Fruit fly (Drosophila melanogaster) whole organism, prepupa: ENCODE results near the gene Rpn11.

ENCODE experiments used
- CG10631 ChIP-seq: fragments of 200-800 bp; sonication (Bioruptor generic); optimal IDR thresholded peaks from 2 replicates; lab custom pipeline; 2016; ENCODE audit warnings: missing biosample characterization, missing genetic modification characterization
- CG10669 ChIP-seq: fragments of 200-800 bp; sonication (Bioruptor generic); optimal IDR thresholded peaks from 3 replicates; lab custom pipeline; 2018; ENCODE audit warnings: missing biosample characterization, mild to moderate bottlenecking, missing genetic modification characterization, moderate library complexity
- CG11762 ChIP-seq: fragments of 200-800 bp; sonication (Bioruptor generic); optimal IDR thresholded peaks from 3 replicates; lab custom pipeline; 2016; ENCODE audit warnings: missing biosample characterization, missing genetic modification characterization; ENCODE audit not compliant: insufficient read depth
- CG15336 ChIP-seq: fragments of 200-800 bp; sonication (Bioruptor generic); IDR thresholded peaks from 2 replicates; pipeline ENCODE4 v1.3.6; 2022; ENCODE audit warnings: missing biosample characterization, missing genetic modification characterization
- CG1621 ChIP-seq: fragments of 200-800 bp; sonication (Bioruptor generic); optimal IDR thresholded peaks from 3 replicates; lab custom pipeline; 2018; ENCODE audit warnings: missing biosample characterization, mild to moderate bottlenecking, missing genetic modification characterization
- CG16779 ChIP-seq: fragments of 200-800 bp; sonication (Bioruptor generic); optimal IDR thresholded peaks from 3 replicates; lab custom pipeline; 2017; ENCODE audit warnings: missing biosample characterization, mild to moderate bottlenecking, missing genetic modification characterization
- CG32006 ChIP-seq: fragments of 200-800 bp; sonication (Bioruptor generic); optimal IDR thresholded peaks from 3 replicates; lab custom pipeline; 2017; ENCODE audit warnings: missing biosample characterization, mild to moderate bottlenecking, missing genetic modification characterization
- CG3919 ChIP-seq: fragments of 200-800 bp; sonication (Bioruptor generic); optimal IDR thresholded peaks from 3 replicates; lab custom pipeline; 2016; ENCODE audit warnings: missing biosample characterization, missing genetic modification characterization
- CG6163 ChIP-seq: fragments of 200-800 bp; sonication (Bioruptor generic); IDR thresholded peaks from 3 replicates; pipeline ENCODE4 v1.3.6; 2022; ENCODE audit warnings: missing biosample characterization, missing genetic modification characterization
- CG6276 ChIP-seq: fragments of 200-800 bp; sonication (Bioruptor generic); optimal IDR thresholded peaks from 2 replicates; lab custom pipeline; 2017; ENCODE audit warnings: missing biosample characterization, mild to moderate bottlenecking, missing genetic modification characterization
- CG6792 ChIP-seq: fragments of 200-800 bp; sonication (Bioruptor generic); optimal IDR thresholded peaks from 3 replicates; lab custom pipeline; 2016; ENCODE audit warnings: missing biosample characterization, missing genetic modification characterization
- CG6808 ChIP-seq: fragments of 200-800 bp; sonication (Bioruptor generic); optimal IDR thresholded peaks from 3 replicates; lab custom pipeline; 2017; ENCODE audit warnings: missing biosample characterization, missing genetic modification characterization, mild to moderate bottlenecking, moderate library complexity, missing genetic modification reagents
- CG6854 ChIP-seq: fragments of 200-800 bp; sonication (Bioruptor generic); optimal IDR thresholded peaks from 2 replicates; lab custom pipeline; 2017; ENCODE audit warnings: missing biosample characterization, mild to moderate bottlenecking, missing genetic modification characterization
- CG8119 ChIP-seq: fragments of 200-800 bp; sonication (Bioruptor generic); IDR thresholded peaks from 3 replicates; pipeline ENCODE4 v1.3.6; 2022; ENCODE audit warnings: missing biosample characterization, missing genetic modification characterization
- CG9139 ChIP-seq: fragments of 200-800 bp; sonication (Bioruptor generic); optimal IDR thresholded peaks from 3 replicates; lab custom pipeline; 2017; ENCODE audit warnings: missing biosample characterization, mild to moderate bottlenecking, missing genetic modification characterization
- Eip75B ChIP-seq: fragments of 200-800 bp; sonication (Bioruptor generic); optimal IDR thresholded peaks from 3 replicates; lab custom pipeline; 2016; ENCODE audit warnings: missing biosample characterization, missing genetic modification characterization
- Eip78C ChIP-seq: fragments of 200-800 bp; sonication (Bioruptor generic); peaks from one replicate; lab custom pipeline; 2016; ENCODE audit warnings: missing biosample characterization, missing genetic modification characterization
- Eip93F ChIP-seq: fragments of 200-800 bp; sonication (Bioruptor generic); optimal IDR thresholded peaks from 2 replicates; lab custom pipeline; 2016; ENCODE audit warnings: missing biosample characterization, mild to moderate bottlenecking, missing genetic modification characterization
- Ets96B ChIP-seq: fragments of 200-800 bp; optimal IDR thresholded peaks from 2 replicates; lab custom pipeline; 2019; ENCODE audit warnings: missing biosample characterization, mild to moderate bottlenecking, missing genetic modification characterization, moderate library complexity
- Met ChIP-seq: fragments of 200-800 bp; sonication (Bioruptor generic); optimal IDR thresholded peaks from 3 replicates; lab custom pipeline; 2016; ENCODE audit warnings: missing biosample characterization, missing genetic modification characterization
- Smox ChIP-seq: fragments of 200-800 bp; sonication (Bioruptor generic); optimal IDR thresholded peaks from 3 replicates; lab custom pipeline; 2016; ENCODE audit warnings: missing biosample characterization, missing genetic modification characterization
- Sox102F ChIP-seq: fragments of 200-800 bp; sonication (Bioruptor generic); optimal IDR thresholded peaks from 2 replicates; lab custom pipeline; 2016; ENCODE audit warnings: missing biosample characterization, mild to moderate bottlenecking, missing genetic modification characterization
- Sox14 ChIP-seq: fragments of 200-800 bp; sonication (Bioruptor generic); optimal IDR thresholded peaks from 3 replicates; lab custom pipeline; 2016; ENCODE audit warnings: missing biosample characterization, missing genetic modification characterization
- Sox15 ChIP-seq: fragments of 200-800 bp; sonication (Bioruptor generic); optimal IDR thresholded peaks from 3 replicates; lab custom pipeline; 2016; ENCODE audit warnings: missing biosample characterization, missing genetic modification characterization
- cyc ChIP-seq: fragments of 200-800 bp; sonication (Bioruptor generic); optimal IDR thresholded peaks from 3 replicates; lab custom pipeline; 2016; ENCODE audit warnings: missing biosample characterization, missing genetic modification characterization
- dac ChIP-seq: fragments of 200-800 bp; sonication (Bioruptor generic); optimal IDR thresholded peaks from 2 replicates; lab custom pipeline; 2017; ENCODE audit warnings: missing biosample characterization, mild to moderate bottlenecking, missing genetic modification characterization
- dsx ChIP-seq: fragments of 200-800 bp; optimal IDR thresholded peaks from 3 replicates; lab custom pipeline; 2019; ENCODE audit warnings: missing biosample characterization, mild to moderate bottlenecking, missing genetic modification characterization, moderate library complexity; ENCODE audit not compliant: poor library complexity, severe bottlenecking
- eg ChIP-seq: fragments of 200-800 bp; sonication (Bioruptor generic); IDR thresholded peaks from 3 replicates; pipeline ENCODE4 v1.3.6; 2022; ENCODE audit warnings: missing biosample characterization, missing genetic modification characterization
- esn ChIP-seq: fragments of 200-800 bp; sonication (Bioruptor generic); optimal IDR thresholded peaks from 2 replicates; lab custom pipeline; 2016; ENCODE audit warnings: missing biosample characterization, mild to moderate bottlenecking, missing genetic modification characterization, moderate library complexity
- fkh ChIP-seq: fragments of 200-800 bp; sonication (Bioruptor generic); optimal IDR thresholded peaks from 3 replicates; lab custom pipeline; 2017; ENCODE audit warnings: missing biosample characterization, mild to moderate bottlenecking, missing genetic modification characterization, moderate library complexity
- lz ChIP-seq: fragments of 200-800 bp; sonication (Bioruptor generic); optimal IDR thresholded peaks from 3 replicates; lab custom pipeline; 2016; ENCODE audit warnings: missing biosample characterization, missing genetic modification characterization
- net ChIP-seq: fragments of 200-800 bp; sonication (Bioruptor generic); optimal IDR thresholded peaks from 3 replicates; lab custom pipeline; 2016; ENCODE audit warnings: missing biosample characterization, missing genetic modification characterization
- pdm3 ChIP-seq: fragments of 200-800 bp; sonication (Bioruptor generic); optimal IDR thresholded peaks from 3 replicates; lab custom pipeline; 2016; ENCODE audit warnings: missing biosample characterization, missing genetic modification characterization
- salr ChIP-seq, 2 experiments: fragments of 200-800 bp; sonication (Bioruptor generic); optimal IDR thresholded peaks; 3 replicates each; lab custom pipeline; 2016 to 2018; ENCODE audit warnings: missing biosample characterization in 2 of 2, missing genetic modification characterization in 2 of 2, mild to moderate bottlenecking in 1 of 2
- ss ChIP-seq, 2 experiments: fragments of 200-800 bp; sonication (Bioruptor generic); optimal IDR thresholded peaks; 2 replicates in 1 of 2; 3 replicates in 1 of 2; lab custom pipeline; 2017 to 2018; ENCODE audit warnings: mild to moderate bottlenecking in 2 of 2, missing biosample characterization in 2 of 2, missing genetic modification characterization in 2 of 2, moderate library complexity in 1 of 2
- svp ChIP-seq: fragments of 200-800 bp; sonication (Bioruptor generic); peaks from one replicate; lab custom pipeline; 2016; ENCODE audit warnings: missing biosample characterization, missing genetic modification characterization
- topi ChIP-seq: fragments of 200-800 bp; sonication (Bioruptor generic); optimal IDR thresholded peaks from 3 replicates; lab custom pipeline; 2016; ENCODE audit warnings: missing biosample characterization, missing genetic modification characterization
- vri ChIP-seq: fragments of 200-800 bp; sonication (Bioruptor generic); optimal IDR thresholded peaks from 3 replicates; lab custom pipeline; 2016; ENCODE audit warnings: missing biosample characterization, mild to moderate bottlenecking, missing genetic modification characterization

Gene Rpn11

DNA sequence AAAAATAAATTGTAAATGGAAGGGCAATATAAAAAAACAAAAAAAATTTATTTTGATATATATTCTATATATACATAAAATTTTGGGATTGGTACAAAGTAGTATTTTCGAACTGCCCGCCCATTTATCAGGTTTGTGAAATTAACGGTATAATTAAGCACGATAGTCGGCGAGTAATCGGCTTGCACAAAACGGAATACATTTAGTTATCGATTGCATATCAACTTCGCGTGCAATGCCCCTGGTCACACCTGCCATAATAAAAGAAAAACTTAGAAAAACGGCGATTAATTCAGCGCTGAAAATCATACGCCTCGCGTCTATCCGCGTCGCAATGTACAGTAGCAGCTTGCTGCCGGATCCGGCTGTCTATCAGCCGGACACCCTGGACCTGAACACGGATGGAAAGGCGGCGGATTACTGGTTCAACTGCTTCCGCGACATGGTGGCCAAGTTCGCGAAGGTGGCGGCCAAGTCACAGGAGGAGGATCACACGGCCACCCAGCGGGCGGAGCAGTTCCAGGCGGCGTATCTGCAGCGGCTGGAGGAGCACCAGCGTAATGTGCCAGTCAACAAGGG lies 34.3 kb upstream of the Rpn11 start, which contains the start of gene CG5828:
CG5828 (plus strand) TSS at position 205 of the 579 bp plus-strand sequence.
- TF ChIP-seq CG16779 (tag; lab: Kevin White, UChicago) (no peak), Eip78C (GFP tag; lab: Kevin White, UChicago) (peak; percentile 31), eg (no peak)

DNA sequence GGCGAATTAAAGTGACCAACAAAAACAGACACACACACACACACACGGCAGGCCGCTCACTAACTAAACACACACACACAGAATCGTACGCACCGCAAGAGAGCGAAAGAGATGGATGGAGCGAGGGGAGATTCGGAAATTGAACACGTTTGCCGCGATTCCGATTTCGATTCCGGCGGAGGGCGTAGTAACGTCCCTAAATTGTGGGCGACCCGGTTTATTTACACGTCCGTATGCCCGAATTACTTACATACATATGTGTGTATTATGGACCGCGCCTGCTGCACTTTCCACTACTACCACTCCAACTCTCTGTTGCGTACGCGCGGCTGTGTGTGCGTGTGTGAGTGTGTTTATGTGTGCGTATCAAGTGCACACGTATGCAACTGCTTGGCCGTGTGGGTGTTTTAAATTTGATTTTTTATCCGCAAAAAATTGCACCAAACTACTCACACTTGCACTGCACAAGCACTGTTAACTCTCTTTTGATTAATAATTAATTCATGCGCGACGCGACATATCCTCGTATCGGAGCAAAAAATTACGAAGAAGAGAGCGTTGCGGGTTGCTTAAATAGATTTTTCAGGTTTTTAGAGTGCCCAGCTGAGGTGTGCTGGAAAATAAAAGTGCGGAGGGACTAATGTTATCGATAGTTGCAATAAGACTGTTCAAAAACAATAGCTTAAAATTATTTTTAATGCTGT lies 33.6 kb upstream of the Rpn11 start, which contains the start of gene Pgant5:
Pgant5 (minus strand) TSS at position 601 of the 704 bp plus-strand sequence.
- TF ChIP-seq vri (peak; percentile 39), CG32006 (GFP tag; lab: Kevin White, UChicago) (peak; percentile 17), dsx (peak; percentile 26), CG11762 (GFP tag; lab: Kevin White, UChicago) (no peak), CG3919 (peak; percentile 24), topi (GFP tag; lab: Kevin White, UChicago) (peak; percentile 27), lz (peak; percentile 6), CG6792 (GFP tag; lab: Kevin White, UChicago) (peak; percentile 10), pdm3 (GFP tag; lab: Kevin White, UChicago) (no peak), cyc (GFP tag; lab: Kevin White, UChicago) (no peak), Sox102F (GFP tag; lab: Kevin White, UChicago) (peak; percentile 45), Sox15 (GFP tag; lab: Kevin White, UChicago) (no peak), Met (GFP tag; lab: Kevin White, UChicago) (peak; percentile 15), CG6854 (GFP tag; lab: Kevin White, UChicago) (peak; percentile 36), Sox14 (GFP tag; lab: Kevin White, UChicago) (peak; percentile 27), svp (peak; percentile 70), CG6276 (GFP tag; lab: Kevin White, UChicago) (peak; percentile 13), Ets96B (tag; lab: Kevin White, UChicago) (peak; percentile 9), Smox (GFP tag; lab: Kevin White, UChicago) (no peak), CG6808 (GFP tag; lab: Kevin White, UChicago) (peak; percentile 40), salr (GFP tag; optimal IDR thresholded peaks at IDR 0.05; lab: Kevin White, UChicago) (peak in 1 of 2 experiments; percentile 2), net (GFP tag; lab: Kevin White, UChicago) (peak; percentile 20), fkh (GFP tag; lab: Kevin White, UChicago) (peak; percentile 78), CG9139 (GFP tag; lab: Kevin White, UChicago) (no peak), Eip75B (peak; percentile 20), Eip93F (no peak), ss (GFP tag; optimal IDR thresholded peaks at IDR 0.05; lab: Kevin White, UChicago) (peak; percentile 9 to 52), CG1621 (tag; lab: Kevin White, UChicago) (peak; percentile 67), CG10669 (GFP tag; lab: Kevin White, UChicago) (no peak), Eip78C (GFP tag; lab: Kevin White, UChicago) (peak; percentile 73), CG6163 (GFP tag; lab: Robert Waterston, UW) (no peak), CG10631 (GFP tag; lab: Kevin White, UChicago) (no peak), eg (peak; percentile 32; the same call in 1 of the 3 replicates), dac (GFP tag; lab: Kevin White, UChicago) (no peak), esn (GFP tag; lab: Kevin White, UChicago) (peak; percentile 40), CG15336 (peak; percentile 30; the same call in 1 of the 2 replicates), CG16779 (tag; lab: Kevin White, UChicago) (peak; percentile 46), CG8119 (peak; percentile 24; the same call in 1 of the 3 replicates)
